Worm (Caenorhabditis elegans): Measurements from ENCODE around the gene ins-4.

ce11 chrII:5957803-5958367 lies 38.3 kb upstream of the ins-4 start:
- TF ChIP-seq ceh-13 (GFP tag; optimal IDR thresholded peaks at IDR 0.05), result no peak
- no peak for TF ChIP-seq ama-1 (optimal IDR thresholded peaks at IDR 0.05)
- no peak for TF ChIP-seq flt-1 (GFP tag; IDR thresholded peaks at IDR 0.05)
- no peak for TF ChIP-seq tbx-37 (GFP tag; conservative IDR thresholded peaks at IDR 0.05)

Measured in whole organism, early embryonic.